Worm (Caenorhabditis elegans): Measurements from ENCODE around the gene adal-1.

The adal-1 gene

DNA sequence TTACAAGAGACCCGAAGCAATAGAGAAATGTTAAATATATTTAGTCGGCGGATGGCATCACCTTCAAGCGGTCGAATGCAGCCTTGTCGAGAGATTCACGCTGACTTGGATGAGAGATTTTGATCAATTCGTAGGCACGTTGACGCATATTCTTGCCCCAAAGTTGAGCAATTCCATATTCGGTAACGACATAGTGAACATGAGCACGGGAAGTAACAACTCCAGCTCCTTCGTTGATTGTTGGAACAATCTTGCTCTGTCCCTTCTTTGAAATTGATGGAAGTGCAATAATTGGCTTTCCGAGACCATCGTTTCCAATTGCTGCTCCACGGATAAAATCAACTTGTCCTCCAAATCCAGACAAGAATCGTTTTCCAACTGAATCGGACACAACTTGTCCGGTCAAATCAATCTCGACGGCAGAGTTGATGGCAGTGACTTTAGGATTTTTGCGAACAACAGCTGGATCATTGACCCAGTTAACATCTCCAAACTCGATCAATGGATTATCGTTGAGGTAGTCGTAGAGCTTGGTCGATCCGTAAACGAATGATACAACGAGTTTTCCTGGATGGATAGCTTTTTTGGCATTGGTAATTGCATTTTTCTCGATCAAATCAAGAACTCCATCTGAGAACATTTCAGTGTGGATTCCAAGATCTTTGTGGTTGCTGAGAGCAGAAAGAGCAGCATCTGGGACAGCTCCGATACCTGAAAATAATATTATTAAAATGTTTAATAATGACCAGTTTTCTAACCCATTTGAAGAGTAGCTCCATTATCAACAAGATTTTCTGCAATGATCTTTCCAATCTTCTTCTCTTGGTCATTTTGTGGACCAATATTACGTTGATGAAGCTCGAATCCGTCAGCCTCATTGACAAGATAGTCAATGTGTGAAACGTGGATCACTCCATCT lies 4.5 kb downstream of the adal-1 start:
- peak; percentile 33 for TF ChIP-seq ZK185.1 (tag; optimal IDR thresholded peaks at IDR 0.05; ENCODE audit: poor library complexity, severe bottlenecking)
- TF ChIP-seq hmg-1.2 (GFP tag; IDR thresholded peaks at IDR 0.05) = 0 out of 2 replicates have a peak, but pooled peaks have one; percentile 4
- no peak for TF ChIP-seq aptf-3 (GFP tag; IDR thresholded peaks at IDR 0.05)
- TF ChIP-seq hmg-20 (GFP tag; IDR thresholded peaks at IDR 0.05) = no peak
- no peak for TF ChIP-seq ceh-79 (tag; optimal IDR thresholded peaks at IDR 0.05)
- TF ChIP-seq ztf-3 (GFP tag; optimal IDR thresholded peaks at IDR 0.05) = no peak
- TF ChIP-seq B0336.3 (GFP tag; IDR thresholded peaks at IDR 0.05) = 0 out of 2 replicates have a peak, but pooled peaks have one; percentile 39
- no peak for TF ChIP-seq cebp-2 (GFP tag; IDR thresholded peaks at IDR 0.05)
- no peak for TF ChIP-seq D2030.7 (GFP tag; IDR thresholded peaks at IDR 0.05)
- no peak for TF ChIP-seq T07F8.4 (tag; optimal IDR thresholded peaks at IDR 0.05)
- no peak for TF ChIP-seq nhr-27 (tag; optimal IDR thresholded peaks at IDR 0.05)
- TF ChIP-seq pbrm-1 (GFP tag; IDR thresholded peaks at IDR 0.05) = no peak
- no peak for TF ChIP-seq let-526 (GFP tag; IDR thresholded peaks at IDR 0.05)
- TF ChIP-seq ztf-22 (GFP tag; optimal IDR thresholded peaks at IDR 0.05) = no peak
- TF ChIP-seq him-1 (tag; optimal IDR thresholded peaks at IDR 0.05) = no peak
- no peak for TF ChIP-seq lag-1 (GFP tag; IDR thresholded peaks at IDR 0.05)
- peak; percentile 88 for TF ChIP-seq ama-1 (optimal IDR thresholded peaks at IDR 0.05)
- no peak for TF ChIP-seq ama-1 (GFP tag; optimal IDR thresholded peaks at IDR 0.05)
- no peak for TF ChIP-seq mel-28 (tag; optimal IDR thresholded peaks at IDR 0.05; ENCODE audit: borderline replicate concordance)
- no peak for TF ChIP-seq Y53F4B.3 (GFP tag; IDR thresholded peaks at IDR 0.05)
- TF ChIP-seq attf-3 (GFP tag; conservative IDR thresholded peaks at IDR 0.05) = no peak
- no peak for TF ChIP-seq tbp1 (GFP tag; optimal IDR thresholded peaks at IDR 0.05)
- TF ChIP-seq F57A8.1 (GFP tag; optimal IDR thresholded peaks at IDR 0.05) = no peak
- no peak for TF ChIP-seq ztf-18 (tag; optimal IDR thresholded peaks at IDR 0.05)
- no peak for TF ChIP-seq B0019.2 (GFP tag; conservative IDR thresholded peaks at IDR 0.05)
- TF ChIP-seq madf-3 (GFP tag; IDR thresholded peaks at IDR 0.05) = no peak
- TF ChIP-seq lin-35 (GFP tag; optimal IDR thresholded peaks at IDR 0.05) = peak in 1 of 3 experiments; percentile 46
- no peak for TF ChIP-seq rpc-1 (optimal IDR thresholded peaks at IDR 0.05)
- no peak for TF ChIP-seq rpc-1 (tag; optimal IDR thresholded peaks at IDR 0.05)
- no peak for TF ChIP-seq fkh-3 (tag; optimal IDR thresholded peaks at IDR 0.05)
- TF ChIP-seq hsf-1 (GFP tag; IDR thresholded peaks at IDR 0.05) = no peak
- no peak for TF ChIP-seq dpl-1 (GFP tag; optimal IDR thresholded peaks at IDR 0.05)
- no peak for TF ChIP-seq athp-1 (tag; optimal IDR thresholded peaks at IDR 0.05)
- TF ChIP-seq attf-5 (GFP tag; optimal IDR thresholded peaks at IDR 0.05) = no peak
- no peak for TF ChIP-seq ceh-27 (GFP tag; optimal IDR thresholded peaks at IDR 0.05)
- TF ChIP-seq ztf-26 (tag; optimal IDR thresholded peaks at IDR 0.05) = no peak
- TF ChIP-seq hrde-1 (tag; optimal IDR thresholded peaks at IDR 0.05; ENCODE audit: borderline replicate concordance) = no peak
- no peak for TF ChIP-seq madf-6 (GFP tag; IDR thresholded peaks at IDR 0.05)
- no peak for TF ChIP-seq snpc-3.4 (tag; optimal IDR thresholded peaks at IDR 0.05)
- TF ChIP-seq ztf-28 (GFP tag; IDR thresholded peaks at IDR 0.05) = no peak
- TF ChIP-seq mcd-1 (GFP tag; IDR thresholded peaks at IDR 0.05) = no peak
- TF ChIP-seq gei-17 (GFP tag; optimal IDR thresholded peaks at IDR 0.05) = no peak
